Worm (Caenorhabditis elegans): ENCODE measurements around the gene Y67D8B.5.

- TF ChIP-seq hmbx-1 (tag; optimal IDR thresholded peaks at IDR 0.05) (no peak), hmg-4 (GFP tag; optimal IDR thresholded peaks at IDR 0.05) (no peak), sea-1 (GFP tag; conservative IDR thresholded peaks at IDR 0.05) (no peak), hnd-1 (tag; optimal IDR thresholded peaks at IDR 0.05) (no peak), B0310.2 (tag; optimal IDR thresholded peaks at IDR 0.05) (no peak)
Observed at ce11 chrIV:3211929-3212328, 9.8 kb downstream of the Y67D8B.5 start.

Measured in whole organism, early embryonic.